Fruit fly (Drosophila melanogaster) whole organism, embryonic: ENCODE measurements around the gene Eig71Eg.

ENCODE experiments used
- Aef1 ChIP-seq: fragments of 200-800 bp; sonication (Bioruptor generic); IDR thresholded peaks from 3 replicates; pipeline ENCODE4 v1.3.6; 2022; ENCODE audit warnings: missing biosample characterization, missing genetic modification characterization
- BEAF-32 ChIP-seq: fragments of 200-800 bp; sonication (Bioruptor generic); optimal IDR thresholded peaks from 3 replicates; lab custom pipeline; 2017; ENCODE audit warnings: missing biosample characterization, missing genetic modification characterization, mild to moderate bottlenecking, moderate library complexity, missing genetic modification reagents
- Blimp-1 ChIP-seq: fragments of 200-800 bp; sonication (Bioruptor generic); optimal IDR thresholded peaks from 3 replicates; lab custom pipeline; 2018; ENCODE audit warnings: missing biosample characterization, missing genetic modification characterization, mild to moderate bottlenecking, moderate library complexity, missing genetic modification reagents
- C15 ChIP-seq: fragments of 200-800 bp; sonication (Bioruptor generic); IDR thresholded peaks from 3 replicates; pipeline ENCODE4 v1.3.6; 2022; ENCODE audit warnings: missing biosample characterization, missing genetic modification characterization
- CG10209 ChIP-seq: fragments of 200-800 bp; sonication (Bioruptor generic); optimal IDR thresholded peaks from 3 replicates; lab custom pipeline; 2017; ENCODE audit warnings: missing biosample characterization, mild to moderate bottlenecking, missing genetic modification characterization, missing genetic modification reagents
- CG1024 ChIP-seq: fragments of 200-800 bp; sonication (Bioruptor generic); IDR thresholded peaks from 2 replicates; pipeline ENCODE4 v1.3.6; 2022; ENCODE audit warnings: missing biosample characterization, missing genetic modification characterization
- CG11398 ChIP-seq: fragments of 200-800 bp; sonication (Bioruptor generic); optimal IDR thresholded peaks from 2 replicates; lab custom pipeline; 2016; ENCODE audit warnings: missing biosample characterization, missing genetic modification characterization
- CG13624 ChIP-seq: fragments of 200-800 bp; sonication (Bioruptor generic); optimal IDR thresholded peaks from 2 replicates; lab custom pipeline; 2016; ENCODE audit warnings: missing biosample characterization, missing genetic modification characterization
- CG13894 ChIP-seq: fragments of 200-800 bp; sonication (Bioruptor generic); optimal IDR thresholded peaks from 3 replicates; lab custom pipeline; 2018; ENCODE audit warnings: missing biosample characterization, mild to moderate bottlenecking, missing genetic modification characterization, moderate library complexity
- CG14710 ChIP-seq: fragments of 200-800 bp; sonication (Bioruptor generic); optimal IDR thresholded peaks from 3 replicates; lab custom pipeline; 2019; ENCODE audit warnings: missing biosample characterization, mild to moderate bottlenecking, missing genetic modification characterization, moderate library complexity
- CG15011 ChIP-seq: fragments of 200-800 bp; sonication (Bioruptor generic); optimal IDR thresholded peaks from 3 replicates; lab custom pipeline; 2018; ENCODE audit warnings: missing biosample characterization, mild to moderate bottlenecking, missing genetic modification characterization
- CG15514 ChIP-seq: fragments of 200-800 bp; sonication (Bioruptor generic); optimal IDR thresholded peaks from 3 replicates; lab custom pipeline; 2017; ENCODE audit warnings: missing biosample characterization, missing genetic modification characterization, mild to moderate bottlenecking, moderate library complexity, missing genetic modification reagents
- CG16813 ChIP-seq: fragments of 200-800 bp; sonication (Bioruptor generic); IDR thresholded peaks from 3 replicates; pipeline ENCODE4 v1.3.6; 2022; ENCODE audit warnings: missing biosample characterization, missing genetic modification characterization; ENCODE audit not compliant: partially characterized antibody
- CG16815 ChIP-seq: fragments of 200-800 bp; sonication (Bioruptor generic); optimal IDR thresholded peaks from 3 replicates; lab custom pipeline; 2017; ENCODE audit warnings: missing biosample characterization, mild to moderate bottlenecking, missing genetic modification characterization
- CG18619 ChIP-seq: fragments of 200-800 bp; sonication (Bioruptor generic); optimal IDR thresholded peaks from 3 replicates; lab custom pipeline; 2017; ENCODE audit warnings: missing biosample characterization, mild to moderate bottlenecking, missing genetic modification characterization
- CG30020 ChIP-seq: fragments of 200-800 bp; optimal IDR thresholded peaks from 2 replicates; lab custom pipeline; 2019; ENCODE audit warnings: missing biosample characterization, mild to moderate bottlenecking, missing genetic modification characterization, moderate library complexity
- CG3726 ChIP-seq: fragments of 200-800 bp; sonication (Bioruptor generic); IDR thresholded peaks from 3 replicates; pipeline ENCODE4, ENCODE4 v1.3.6; 2022; ENCODE audit warnings: missing biosample characterization, missing genetic modification characterization
- CG5245 ChIP-seq: fragments of 200-800 bp; sonication (Bioruptor generic); optimal IDR thresholded peaks from 3 replicates; lab custom pipeline; 2016; ENCODE audit warnings: missing biosample characterization, missing genetic modification characterization
- CG7839 ChIP-seq: fragments of 200-800 bp; sonication (Bioruptor generic); optimal IDR thresholded peaks from 3 replicates; lab custom pipeline; 2018; ENCODE audit warnings: missing biosample characterization, mild to moderate bottlenecking, missing genetic modification characterization, moderate library complexity
- CG8281 ChIP-seq: fragments of 200-800 bp; sonication (Bioruptor generic); optimal IDR thresholded peaks from 2 replicates; lab custom pipeline; 2018; ENCODE audit warnings: missing biosample characterization, mild to moderate bottlenecking, missing genetic modification characterization, moderate library complexity
- CG8290 ChIP-seq, 3 experiments: fragments of 200-800 bp; sonication (Bioruptor generic); optimal IDR thresholded peaks; 2 replicates each; lab custom pipeline; 2016 to 2019; ENCODE audit warnings: missing biosample characterization in 3 of 3, missing genetic modification characterization in 3 of 3, mild to moderate bottlenecking in 2 of 3, moderate library complexity in 1 of 3
- CG9437 ChIP-seq: fragments of 200-800 bp; sonication (Bioruptor generic); optimal IDR thresholded peaks from 2 replicates; lab custom pipeline; 2018; ENCODE audit warnings: missing biosample characterization, mild to moderate bottlenecking, missing genetic modification characterization
- Dad ChIP-seq: fragments of 200-800 bp; sonication (Bioruptor generic); optimal IDR thresholded peaks from 3 replicates; lab custom pipeline; 2016; ENCODE audit warnings: missing biosample characterization, missing genetic modification characterization
- Doc2 ChIP-seq: fragments of 200-800 bp; sonication (Bioruptor generic); IDR thresholded peaks from 2 replicates; pipeline ENCODE4 v1.3.6; 2022; ENCODE audit warnings: missing biosample characterization, missing genetic modification characterization
- Doc3 ChIP-seq: fragments of 200-800 bp; sonication (Bioruptor generic); IDR thresholded peaks from 3 replicates; pipeline ENCODE4 v1.3.6; 2022; ENCODE audit warnings: missing biosample characterization, missing genetic modification characterization; ENCODE audit not compliant: partially characterized antibody
- Fer1 ChIP-seq: fragments of 200-800 bp; sonication (Bioruptor generic); optimal IDR thresholded peaks from 2 replicates; lab custom pipeline; 2017; ENCODE audit warnings: missing biosample characterization, mild to moderate bottlenecking, missing genetic modification characterization
- Fer3 ChIP-seq: fragments of 200-800 bp; sonication (Bioruptor generic); optimal IDR thresholded peaks from 2 replicates; lab custom pipeline; 2018; ENCODE audit warnings: missing biosample characterization, mild to moderate bottlenecking, missing genetic modification characterization, moderate library complexity
- Gsc ChIP-seq: fragments of 200-800 bp; sonication (Bioruptor generic); IDR thresholded peaks from 2 replicates; pipeline ENCODE4 v1.3.6; 2022; ENCODE audit warnings: missing biosample characterization, missing genetic modification characterization
- HmgZ ChIP-seq: fragments of 200-800 bp; sonication (Bioruptor generic); optimal IDR thresholded peaks from 2 replicates; lab custom pipeline; 2018; ENCODE audit warnings: missing biosample characterization, mild to moderate bottlenecking, missing genetic modification characterization
- Hsf ChIP-seq: fragments of 200-800 bp; sonication (Bioruptor generic); optimal IDR thresholded peaks from 3 replicates; lab custom pipeline; 2016; ENCODE audit warnings: missing biosample characterization, missing genetic modification characterization
- Neu2 ChIP-seq: fragments of 200-800 bp; sonication (Bioruptor generic); optimal IDR thresholded peaks from 3 replicates; lab custom pipeline; 2016; ENCODE audit warnings: missing biosample characterization, missing genetic modification characterization, borderline replicate concordance
- Nf-YA ChIP-seq: fragments of 200-800 bp; sonication (Bioruptor generic); IDR thresholded peaks from 2 replicates; pipeline ENCODE4 v1.3.6; 2022; ENCODE audit warnings: missing biosample characterization, missing genetic modification characterization
- Pdp1 ChIP-seq, 2 experiments: fragments of 200-800 bp; sonication (Bioruptor generic); optimal IDR thresholded peaks; 3 replicates each; lab custom pipeline; 2016; ENCODE audit warnings: missing biosample characterization in 2 of 2, missing genetic modification characterization in 2 of 2, mild to moderate bottlenecking in 1 of 2, moderate library complexity in 1 of 2
- cg ChIP-seq: fragments of 200-800 bp; sonication (Bioruptor generic); optimal IDR thresholded peaks from 3 replicates; lab custom pipeline; 2019; ENCODE audit warnings: missing biosample characterization, mild to moderate bottlenecking, missing genetic modification characterization, moderate library complexity
- cwo ChIP-seq: fragments of 200-800 bp; sonication (Bioruptor generic); optimal IDR thresholded peaks from 3 replicates; lab custom pipeline; 2017; ENCODE audit warnings: missing biosample characterization, missing genetic modification characterization, mild to moderate bottlenecking, moderate library complexity, missing genetic modification reagents
- da ChIP-seq: fragments of 200-800 bp; sonication (Bioruptor generic); optimal IDR thresholded peaks from 2 replicates; lab custom pipeline; 2016; ENCODE audit warnings: missing biosample characterization, missing genetic modification characterization
- inv ChIP-seq: fragments of 200-800 bp; sonication (Bioruptor generic); IDR thresholded peaks from 2 replicates; pipeline ENCODE4 v1.3.6; 2022; ENCODE audit warnings: missing biosample characterization, missing genetic modification characterization; ENCODE audit not compliant: partially characterized antibody
- lbe ChIP-seq: fragments of 200-800 bp; sonication (Bioruptor generic); optimal IDR thresholded peaks from 2 replicates; lab custom pipeline; 2016; ENCODE audit warnings: missing biosample characterization, mild to moderate bottlenecking, missing genetic modification characterization
- lola ChIP-seq, 3 experiments: fragments of >200 bp in 2 of 3; fragments of 200-800 bp in 1 of 3; sonication (Bioruptor generic) in 1 of 3; optimal IDR thresholded peaks; 2 replicates each; lab custom pipeline; 2017 to 2019; ENCODE audit warnings: missing biosample characterization in 3 of 3, missing genetic modification characterization in 3 of 3, mild to moderate bottlenecking in 1 of 3, moderate library complexity in 1 of 3
- luna ChIP-seq: fragments of 200-800 bp; sonication (Bioruptor generic); optimal IDR thresholded peaks from 2 replicates; lab custom pipeline; 2016; ENCODE audit warnings: missing biosample characterization, missing genetic modification characterization
- maf-S ChIP-seq: fragments of 200-800 bp; sonication (Bioruptor generic); optimal IDR thresholded peaks from 2 replicates; lab custom pipeline; 2016; ENCODE audit warnings: missing biosample characterization, missing genetic modification characterization
- psq ChIP-seq: fragments of 200-800 bp; sonication (Bioruptor generic); optimal IDR thresholded peaks from 2 replicates; lab custom pipeline; 2017; ENCODE audit warnings: missing biosample characterization, missing genetic modification characterization
- rib ChIP-seq: fragments of 200-800 bp; sonication (Bioruptor generic); IDR thresholded peaks from 2 replicates; pipeline ENCODE4 v1.3.6; 2022; ENCODE audit warnings: missing biosample characterization, missing genetic modification characterization
- sens-2 ChIP-seq: fragments of 200-800 bp; sonication (Bioruptor generic); IDR thresholded peaks from 2 replicates; pipeline ENCODE4 v1.3.6; 2022; ENCODE audit warnings: missing biosample characterization, missing genetic modification characterization
- sima ChIP-seq: fragments of 200-800 bp; sonication (Bioruptor generic); optimal IDR thresholded peaks from 2 replicates; lab custom pipeline; 2016; ENCODE audit warnings: missing biosample characterization, missing genetic modification characterization
- sob ChIP-seq: fragments of 200-800 bp; sonication (Bioruptor generic); IDR thresholded peaks from 2 replicates; pipeline ENCODE4 v1.3.6; 2022; ENCODE audit warnings: missing biosample characterization, missing genetic modification characterization
- sqz ChIP-seq: fragments of 200-800 bp; sonication (Bioruptor generic); optimal IDR thresholded peaks from 3 replicates; lab custom pipeline; 2018; ENCODE audit warnings: missing biosample characterization, mild to moderate bottlenecking, missing genetic modification characterization
- tll ChIP-seq, 2 experiments: fragments of 200-800 bp in 1 of 2; fragments of >200 bp in 1 of 2; sonication (Bioruptor generic) in 1 of 2; optimal IDR thresholded peaks; 2 replicates each; lab custom pipeline; 2017 to 2019; ENCODE audit warnings: missing biosample characterization in 2 of 2, missing genetic modification characterization in 2 of 2, mild to moderate bottlenecking in 1 of 2, moderate library complexity in 1 of 2
- trem ChIP-seq: fragments of 200-800 bp; optimal IDR thresholded peaks from 3 replicates; lab custom pipeline; 2019; ENCODE audit warnings: missing biosample characterization, mild to moderate bottlenecking, missing genetic modification characterization, moderate library complexity
- wdn ChIP-seq: fragments of 200-800 bp; sonication (Bioruptor generic); IDR thresholded peaks from 2 replicates; pipeline ENCODE4 v1.3.6; 2022; ENCODE audit warnings: missing biosample characterization, missing genetic modification characterization

Eig71Eg gene

DNA sequence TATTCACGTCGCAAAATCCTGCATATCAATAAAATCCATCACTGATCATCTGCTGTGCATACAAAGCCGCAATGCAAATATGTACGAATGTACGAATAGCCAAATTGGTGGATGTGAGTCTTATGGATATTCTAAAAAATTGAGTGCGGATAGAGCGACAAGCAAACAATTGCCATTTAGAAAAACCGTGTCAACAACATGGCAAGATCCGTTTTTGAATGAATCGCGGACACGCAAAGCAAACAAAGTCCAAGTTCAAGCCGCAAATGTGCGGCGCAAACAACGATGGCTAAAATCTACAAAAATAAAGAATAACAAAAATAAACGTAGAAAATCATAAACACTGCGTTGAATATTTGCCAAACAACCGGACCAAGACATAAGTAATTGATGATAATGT, 32.1 kb downstream of the Eig71Eg start:
- TF ChIP-seq C15 (GFP tag; lab: Robert Waterston, UW) (no peak), CG16815 (GFP tag; lab: Kevin White, UChicago) (no peak), Hsf (no peak), lola (GFP tag; optimal IDR thresholded peaks at IDR 0.05; lab: Kevin White, UChicago) (no peak), luna (GFP tag; lab: Kevin White, UChicago) (peak; percentile 40), CG16813 (GFP tag; lab: Robert Waterston, UW) (no peak), Blimp-1 (GFP tag; lab: Kevin White, UChicago) (no peak), CG9437 (GFP tag; lab: Kevin White, UChicago) (no peak), sob (GFP tag; lab: Robert Waterston, UW) (no peak), sqz (GFP tag; lab: Kevin White, UChicago) (no peak), sima (GFP tag; lab: Kevin White, UChicago) (no peak), cwo (no peak), trem (no peak), Fer1 (GFP tag; lab: Kevin White, UChicago) (peak; percentile 8), CG30020 (tag; lab: Kevin White, UChicago) (no peak), Gsc (GFP tag; lab: Robert Waterston, UW) (no peak), lbe (GFP tag; lab: Kevin White, UChicago) (no peak), CG14710 (tag; lab: Kevin White, UChicago) (no peak), CG15514 (GFP tag; lab: Kevin White, UChicago) (peak; percentile 20), Dad (GFP tag; lab: Kevin White, UChicago) (no peak), CG15011 (GFP tag; lab: Kevin White, UChicago) (no peak), BEAF-32 (no peak), sens-2 (GFP tag; lab: Robert Waterston, UW) (no peak), psq (GFP tag; lab: Kevin White, UChicago) (no peak), CG7839 (tag; lab: Kevin White, UChicago) (no peak), CG1024 (no peak), CG13624 (no peak), Doc3 (GFP tag; lab: Robert Waterston, UW) (no peak), CG18619 (GFP tag; lab: Kevin White, UChicago) (peak; percentile 20), inv (GFP tag; lab: Robert Waterston, UW) (no peak), rib (no peak), cg (GFP tag; lab: Kevin White, UChicago) (no peak), CG11398 (GFP tag; lab: Kevin White, UChicago) (no peak), maf-S (GFP tag; lab: Kevin White, UChicago) (no peak), CG3726 (GFP tag; lab: Robert Waterston, UW) (no peak), Pdp1 (GFP tag; optimal IDR thresholded peaks at IDR 0.05; lab: Kevin White, UChicago) (no peak), CG13894 (no peak), tll (GFP tag; optimal IDR thresholded peaks at IDR 0.05; lab: Kevin White, UChicago) (no peak), CG8290 (GFP tag; optimal IDR thresholded peaks at IDR 0.05; lab: Kevin White, UChicago) (no peak), CG8290 (tag; optimal IDR thresholded peaks at IDR 0.05; lab: Kevin White, UChicago) (peak in 1 of 2 experiments; percentile 46), CG5245 (GFP tag; lab: Kevin White, UChicago) (no peak), Nf-YA (GFP tag; lab: Robert Waterston, UW) (no peak), Fer3 (tag; lab: Kevin White, UChicago) (peak; percentile 17), CG8281 (tag; lab: Kevin White, UChicago) (no peak), Aef1 (GFP tag; lab: Robert Waterston, UW) (no peak), da (GFP tag; lab: Kevin White, UChicago) (no peak), wdn (GFP tag; lab: Robert Waterston, UW) (0 out of 2 replicates have a peak, but pooled peaks have one; percentile 10), Neu2 (no peak), Doc2 (GFP tag; lab: Robert Waterston, UW) (no peak), HmgZ (tag; lab: Kevin White, UChicago) (no peak), CG10209 (GFP tag; lab: Kevin White, UChicago) (peak; percentile 35)
